Worm (Caenorhabditis elegans) whole organism, L3 larva: ENCODE results near the gene col-116.

Experiments used
- R02D3.7 ChIP-seq: fragments of 150-350 bp; optimal IDR thresholded peaks from 2 replicates; lab custom pipeline; 2014; ENCODE audit warnings: missing biosample characterization, missing genetic modification characterization
- elt-2 ChIP-seq: sonication (generic microtip); optimal IDR thresholded peaks from 2 replicates; lab custom pipeline; 2016; ENCODE audit warnings: missing genetic modification reagents, mild to moderate bottlenecking, missing genetic modification characterization, missing compliant biosample characterization
- fkh-10 ChIP-seq: sonication (generic microtip); optimal IDR thresholded peaks from 2 replicates; lab custom pipeline; 2017; ENCODE audit warnings: missing biosample characterization, missing genetic modification reagents, missing genetic modification characterization
- mdl-1 ChIP-seq: fragments of 150-350 bp; optimal IDR thresholded peaks from 2 replicates; lab custom pipeline; 2014; ENCODE audit warnings: missing biosample characterization, missing genetic modification characterization
- nhr-28 ChIP-seq: fragments of 150-350 bp; optimal IDR thresholded peaks from 2 replicates; lab custom pipeline; 2014; ENCODE audit warnings: missing biosample characterization, missing genetic modification characterization
- pha-4 ChIP-seq: fragments of 150-350 bp; optimal IDR thresholded peaks from 2 replicates; lab custom pipeline; 2014; ENCODE audit warnings: missing biosample characterization, missing genetic modification reagents, missing genetic modification characterization

DNA sequence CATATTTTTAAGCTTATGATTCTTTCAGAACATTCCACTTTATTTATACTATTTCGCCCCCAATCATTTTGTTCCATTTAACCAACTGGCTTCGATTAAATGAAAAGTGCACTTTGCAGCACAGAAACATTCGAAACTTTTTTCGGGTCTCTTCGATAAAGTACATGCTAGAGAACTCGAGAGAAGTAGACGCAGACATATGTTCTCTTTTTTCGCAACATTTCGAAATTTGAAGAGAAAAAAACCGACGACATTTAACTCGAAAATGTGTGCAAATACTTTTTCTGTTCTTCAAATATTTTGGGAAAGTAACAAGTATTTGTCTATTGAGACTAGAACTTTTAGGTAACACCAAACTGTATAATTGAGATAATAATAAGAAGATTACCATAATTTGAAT lies 21.2 kb downstream of the col-116 start:
- TF ChIP-seq mdl-1 (no peak), fkh-10 (GFP tag; lab: Kevin White, UChicago) (no peak), nhr-28 (no peak), pha-4 (peak; percentile 55), elt-2 (tag; lab: Kevin White, UChicago) (no peak), R02D3.7 (tag; lab: Kevin White, UChicago) (no peak)
